Fruit fly (Drosophila melanogaster): ENCODE measurements around the gene vn.

The vn gene

dm6 chr3L:5823763-5824445, 21.6 kb downstream of the vn start (continued):
- TF ChIP-seq so (GFP tag; IDR thresholded peaks at IDR 0.05) (0 out of 3 replicates have a peak, but pooled peaks have one; percentile 56), CG10209 (GFP tag; optimal IDR thresholded peaks at IDR 0.05) (peak; percentile 91), Rfx (GFP tag; IDR thresholded peaks at IDR 0.05) (peak; percentile 59; the same call in 1 of the 2 replicates), CG7745 (tag; optimal IDR thresholded peaks at IDR 0.05) (peak; percentile 75), vvl (GFP tag; IDR thresholded peaks at IDR 0.05) (peak; percentile 72), CG14014 (GFP tag; IDR thresholded peaks at IDR 0.05) (peak; percentile 57; the same call in 1 of the 2 replicates), NC2β (GFP tag; optimal IDR thresholded peaks at IDR 0.05) (peak; percentile 88), CG33557 (GFP tag; optimal IDR thresholded peaks at IDR 0.05) (peak; percentile 83), dpn (GFP tag; optimal IDR thresholded peaks at IDR 0.05) (peak; percentile 52 to 61), CG4820 (GFP tag; optimal IDR thresholded peaks at IDR 0.05) (peak; percentile 57), Atf6 (GFP tag; IDR thresholded peaks at IDR 0.05) (peak; percentile 36; the same call in 1 of the 2 replicates), corto (GFP tag; optimal IDR thresholded peaks at IDR 0.05) (no peak), CG14667 (GFP tag; IDR thresholded peaks at IDR 0.05) (no peak), ac (GFP tag; optimal IDR thresholded peaks at IDR 0.05) (peak; percentile 81), cas (GFP tag; IDR thresholded peaks at IDR 0.05) (no peak), Lpt (GFP tag; optimal IDR thresholded peaks at IDR 0.05) (no peak), Med (GFP tag) (peak; percentile 97), slp2 (GFP tag; optimal IDR thresholded peaks at IDR 0.05) (peak; percentile 71), CG5180 (GFP tag; optimal IDR thresholded peaks at IDR 0.05) (peak; percentile 85), Asciz (GFP tag; optimal IDR thresholded peaks at IDR 0.05) (peak; percentile 96), Lhr (GFP tag; optimal IDR thresholded peaks at IDR 0.05) (peak; percentile 83), inv (GFP tag; IDR thresholded peaks at IDR 0.05; ENCODE audit: partially characterized antibody) (no peak), p53 (GFP tag; optimal IDR thresholded peaks at IDR 0.05) (peak; percentile 81), pho (GFP tag; optimal IDR thresholded peaks at IDR 0.05) (peak; percentile 52), CG13894 (tag; optimal IDR thresholded peaks at IDR 0.05) (no peak), HmgD (GFP tag; optimal IDR thresholded peaks at IDR 0.05) (peak; percentile 55), CkIIα-i1 (GFP tag; IDR thresholded peaks at IDR 0.05) (no peak), esg (GFP tag; conservative IDR thresholded peaks at IDR 0.05) (no peak), CG10543 (GFP tag; optimal IDR thresholded peaks at IDR 0.05) (peak; percentile 61), gt (GFP tag; IDR thresholded peaks at IDR 0.05) (no peak), sima (GFP tag; optimal IDR thresholded peaks at IDR 0.05) (peak; percentile 2), sqz (GFP tag; optimal IDR thresholded peaks at IDR 0.05) (peak; percentile 79), lov (optimal IDR thresholded peaks at IDR 0.05) (no peak), lov (GFP tag; IDR thresholded peaks at IDR 0.05) (peak; percentile 68; the same call in 2 of the 3 replicates), Stat92E (GFP tag; optimal IDR thresholded peaks at IDR 0.05) (no peak), CG2116 (GFP tag; optimal IDR thresholded peaks at IDR 0.05) (peak; percentile 73), NK7.1 (GFP tag; optimal IDR thresholded peaks at IDR 0.05) (no peak), HmgZ (tag; optimal IDR thresholded peaks at IDR 0.05) (peak; percentile 76), da (GFP tag; optimal IDR thresholded peaks at IDR 0.05) (peak; percentile 60), Hr39 (optimal IDR thresholded peaks at IDR 0.05) (no peak), HLHmδ (GFP tag; optimal IDR thresholded peaks at IDR 0.05) (peak; percentile 88), CG4328 (GFP tag; optimal IDR thresholded peaks at IDR 0.05) (peak; percentile 71), CG3281 (GFP tag; optimal IDR thresholded peaks at IDR 0.05) (peak; percentile 76), CG6254 (GFP tag; optimal IDR thresholded peaks at IDR 0.05) (peak; percentile 85), CG9797 (GFP tag; optimal IDR thresholded peaks at IDR 0.05) (peak; percentile 48), vnd (GFP tag; IDR thresholded peaks at IDR 0.05; ENCODE audit: partially characterized antibody) (no peak), slbo (GFP tag; IDR thresholded peaks at IDR 0.05) (0 out of 2 replicates have a peak, but pooled peaks have one; percentile 20), CG11723 (GFP tag; optimal IDR thresholded peaks at IDR 0.05) (peak; percentile 84), Dfd (GFP tag; optimal IDR thresholded peaks at IDR 0.05) (no peak), CG7271 (tag; optimal IDR thresholded peaks at IDR 0.05) (peak; percentile 85)

All from whole organism, embryonic.